Fruit fly (Drosophila melanogaster) whole organism, larva: ENCODE measurements around the gene Taf4.

ENCODE experiments used
- noc ChIP-seq: fragments of 200-800 bp; sonication (Bioruptor generic); optimal IDR thresholded peaks from 3 replicates; lab custom pipeline; 2019; ENCODE audit warnings: missing biosample characterization, mild to moderate bottlenecking, missing genetic modification characterization, moderate library complexity

The Taf4 gene

DNA sequence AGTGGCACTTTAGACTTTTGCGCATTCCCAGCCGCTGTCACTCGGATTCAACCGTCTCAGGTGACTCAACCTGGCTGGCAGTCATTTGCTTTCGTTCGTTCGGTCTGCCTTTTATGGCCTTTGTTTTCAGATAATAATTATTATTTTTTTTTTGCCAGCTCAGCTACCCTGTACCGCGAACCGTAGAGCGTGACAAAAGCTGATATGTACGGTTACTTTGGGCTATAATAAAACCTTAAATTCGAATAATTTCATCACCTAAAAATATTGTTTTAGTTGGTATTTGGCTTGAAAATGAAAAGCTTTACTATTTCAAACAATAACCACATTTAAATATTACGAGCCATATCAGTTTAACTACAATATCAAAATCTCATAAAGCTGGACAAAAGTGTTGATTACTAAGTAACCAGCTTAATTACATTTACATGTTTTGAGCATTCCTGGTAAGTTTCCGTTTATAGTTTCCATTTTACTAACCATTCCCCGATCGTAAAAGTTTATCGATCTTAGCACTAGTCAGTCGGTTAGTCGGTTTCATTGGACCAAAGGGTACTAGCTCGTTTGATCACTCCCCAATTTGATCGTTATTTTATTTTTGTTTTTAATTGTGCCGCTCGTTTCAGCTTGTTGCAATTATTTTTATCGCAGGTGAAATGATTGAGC is 38.0 kb downstream of the Taf4 start:
- no peak for TF ChIP-seq noc

DNA sequence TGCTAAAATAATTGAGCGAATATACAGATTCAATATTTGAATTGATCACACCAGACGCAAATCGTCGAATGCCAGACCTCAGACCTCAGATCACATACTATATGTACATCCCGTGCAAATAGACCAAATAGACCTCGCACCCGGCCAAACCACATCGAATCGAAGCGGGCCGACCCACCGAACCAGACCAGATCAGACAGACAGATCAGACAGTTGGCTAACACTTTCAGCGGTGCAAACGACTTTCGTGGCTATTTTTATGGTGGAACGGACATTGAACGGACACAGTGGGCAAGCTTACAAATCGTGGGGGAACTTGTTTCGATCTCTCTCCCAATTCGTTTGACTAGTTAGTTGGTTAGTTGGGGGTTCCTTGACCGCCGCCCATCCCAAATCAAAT is 38.7 kb downstream of the Taf4 start:
- no peak for TF ChIP-seq noc

DNA sequence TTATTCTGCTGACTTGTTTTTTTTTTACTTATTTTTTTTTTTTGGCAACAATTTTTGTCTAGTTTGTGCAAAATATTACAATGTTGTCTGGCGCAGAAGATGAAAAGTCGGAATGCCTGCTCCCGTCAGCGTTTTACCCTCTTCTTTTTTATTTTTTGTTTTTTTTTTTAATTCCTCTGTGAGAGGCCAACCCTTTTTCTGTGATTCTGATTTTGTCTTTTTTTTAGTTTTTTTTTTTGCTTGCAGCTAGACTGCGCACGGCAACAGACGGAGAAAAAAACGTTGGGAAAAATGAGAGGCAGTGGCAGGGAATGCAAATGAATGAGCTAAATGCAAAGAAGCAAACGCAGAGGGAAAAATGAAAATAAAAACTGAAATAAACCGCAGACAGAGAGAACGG is 40.1 kb downstream of the Taf4 start:
- no peak for TF ChIP-seq noc

DNA sequence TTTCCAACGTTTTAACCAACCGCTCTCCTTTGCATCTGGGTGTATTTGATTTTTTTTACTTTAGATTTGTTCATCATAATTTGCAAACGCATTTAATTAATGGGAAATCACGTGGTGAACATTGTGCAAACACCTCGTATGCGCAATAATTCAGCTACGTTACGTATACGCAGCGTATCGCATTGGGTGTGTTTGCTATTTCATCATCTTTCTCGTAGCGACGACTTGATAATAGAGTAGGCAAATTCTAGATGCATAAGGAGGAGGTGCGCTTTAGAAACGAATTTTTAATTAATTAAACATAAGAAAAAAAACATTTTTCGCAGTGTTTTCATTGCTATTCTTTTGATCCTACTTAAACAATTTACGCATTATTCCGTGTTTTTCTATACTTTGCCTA is 40.6 kb downstream of the Taf4 start:
- no peak for TF ChIP-seq noc

DNA sequence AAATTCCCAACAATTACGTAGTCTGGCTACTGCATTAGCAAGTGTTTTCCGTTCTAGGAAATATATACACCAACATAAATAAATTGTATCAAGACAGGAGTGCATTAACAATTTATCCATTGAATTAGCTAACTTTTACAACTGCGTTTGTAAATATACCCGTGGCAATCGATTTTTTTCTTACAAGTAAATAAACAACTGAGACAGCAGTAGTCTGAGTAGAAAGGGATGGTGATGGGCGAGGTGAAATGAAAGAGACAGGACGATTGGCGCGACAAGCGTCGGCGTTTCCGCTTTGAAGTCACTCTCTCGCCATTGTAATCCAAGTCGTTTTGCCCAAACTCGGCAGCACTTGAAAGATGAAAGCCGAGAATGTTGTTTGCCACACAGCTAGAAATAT is 42.5 kb downstream of the Taf4 start:
- no peak for TF ChIP-seq noc

DNA sequence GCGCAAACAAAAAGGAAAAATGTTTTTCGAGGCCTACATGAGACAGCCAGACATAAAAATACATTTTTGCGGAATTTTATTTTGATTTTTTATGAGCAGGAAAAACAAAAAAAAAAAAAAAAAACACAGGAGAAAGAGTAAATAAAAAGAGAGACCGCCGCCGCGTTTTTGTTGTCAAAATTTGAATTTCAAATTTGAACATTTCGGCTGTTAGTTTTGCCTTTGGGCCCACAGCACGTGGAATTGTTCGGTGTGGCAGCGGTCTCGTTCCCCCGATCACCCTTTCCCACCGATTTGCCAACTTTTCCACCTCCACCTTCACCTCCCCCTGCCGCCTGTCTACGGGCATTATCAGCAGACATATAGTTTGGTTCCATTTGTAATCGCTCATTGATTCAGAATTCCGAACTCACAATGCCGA is 43.8 kb downstream of the Taf4 start:
- TF ChIP-seq noc: no peak

DNA sequence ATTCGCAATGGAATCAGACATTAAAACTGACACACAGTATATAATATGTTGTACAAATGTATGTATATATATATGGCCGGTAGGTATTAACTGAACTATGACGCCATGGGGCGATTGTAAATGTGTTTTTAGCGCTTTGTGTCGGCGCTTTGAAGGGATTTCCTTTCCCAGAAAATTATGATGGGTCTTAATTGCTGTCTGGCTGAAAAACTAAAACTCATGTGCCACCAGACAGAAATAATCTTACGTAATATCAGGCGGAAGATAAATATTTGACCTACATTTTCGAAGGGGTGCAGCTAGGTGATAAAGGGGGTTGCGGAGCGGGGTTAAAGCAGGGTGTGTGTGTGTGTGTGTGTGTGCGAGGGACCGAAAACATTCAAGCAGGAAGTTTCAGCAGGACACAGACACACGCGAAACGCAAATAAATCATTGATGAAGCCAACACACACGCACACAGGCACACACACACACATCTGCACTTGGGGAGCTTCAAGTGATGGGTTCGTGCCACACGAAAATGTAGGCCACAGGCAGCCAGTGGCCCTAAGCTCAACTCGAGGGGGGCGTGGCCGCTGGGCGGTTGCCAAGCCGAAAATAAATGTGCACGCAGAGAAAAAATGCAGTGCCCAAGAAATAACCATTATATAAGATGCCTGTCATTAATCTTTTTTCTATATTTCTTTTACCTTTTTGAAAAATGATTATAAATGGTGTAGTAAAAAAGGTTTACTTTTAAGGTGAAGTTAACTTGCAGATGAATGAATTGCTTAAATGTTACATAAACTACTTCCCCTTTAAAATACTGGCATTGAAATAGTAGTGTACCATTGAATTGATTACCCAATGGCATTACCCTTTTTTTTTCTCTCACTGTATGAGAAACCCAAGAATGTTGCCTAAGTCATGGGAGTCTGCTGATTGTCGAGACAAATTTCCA is 44.5 kb downstream of the Taf4 start:
- TF ChIP-seq noc: no peak

DNA sequence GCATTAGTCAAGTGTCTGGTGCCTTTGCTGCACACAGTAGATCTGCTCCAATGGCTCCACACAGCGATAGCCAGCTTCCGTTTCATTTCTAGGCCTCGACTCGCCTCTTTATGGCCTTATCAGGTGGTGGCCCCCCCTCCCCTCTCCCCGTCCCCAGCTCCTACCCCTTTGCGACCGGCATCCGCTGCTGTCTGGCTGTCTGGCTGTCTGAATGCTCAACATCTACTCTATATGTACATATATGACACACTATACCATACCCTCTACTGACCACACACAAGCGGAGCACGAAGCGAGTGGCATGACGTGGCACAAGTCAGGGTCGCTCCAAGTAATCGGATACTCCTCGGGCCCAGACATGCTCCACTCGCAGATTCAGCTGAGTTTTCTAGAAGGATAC is 45.3 kb downstream of the Taf4 start:
- no peak for TF ChIP-seq noc

DNA sequence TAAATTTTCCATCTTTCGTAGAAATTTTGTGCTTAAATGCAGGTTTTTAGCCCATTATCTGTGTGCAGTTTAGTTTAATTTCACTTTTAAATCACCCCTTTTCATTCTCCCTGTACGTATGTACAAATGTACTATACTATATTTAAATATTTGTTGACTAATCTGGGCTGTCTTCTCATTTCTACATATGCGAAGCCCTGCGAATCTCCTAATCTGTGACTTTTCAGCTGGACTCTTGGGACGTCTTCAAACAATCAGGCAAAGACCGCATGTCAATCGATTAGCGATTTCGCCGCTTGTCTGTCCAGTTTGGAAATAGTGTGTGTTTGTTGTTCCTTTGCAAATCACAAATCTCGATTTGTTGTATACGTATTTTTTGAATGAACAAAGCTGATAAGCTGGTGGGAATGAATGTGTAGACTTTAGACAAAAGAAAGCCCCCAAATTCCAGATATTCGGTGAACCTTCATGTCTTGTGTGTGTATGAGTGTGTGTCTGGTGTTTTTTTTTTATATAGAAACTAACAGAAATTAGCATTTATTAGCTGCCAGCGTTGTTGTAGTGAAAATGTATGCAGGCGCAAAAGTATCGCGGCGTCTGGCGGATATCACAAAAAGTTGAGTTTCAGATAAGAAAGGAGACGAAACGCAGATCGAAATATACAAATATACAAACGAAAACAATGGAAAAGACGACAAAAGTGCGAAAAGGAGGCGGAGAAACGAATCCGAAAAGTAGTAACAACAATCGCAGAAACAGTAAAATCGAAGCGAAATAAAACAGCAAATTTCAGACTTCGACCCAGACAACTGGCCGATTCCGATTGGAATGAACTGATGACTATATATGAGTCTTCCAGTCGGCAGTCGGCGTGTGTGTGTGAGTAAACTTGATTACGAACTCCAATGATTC is 46.4 kb downstream of the Taf4 start:
- peak; percentile 54 for TF ChIP-seq noc

DNA sequence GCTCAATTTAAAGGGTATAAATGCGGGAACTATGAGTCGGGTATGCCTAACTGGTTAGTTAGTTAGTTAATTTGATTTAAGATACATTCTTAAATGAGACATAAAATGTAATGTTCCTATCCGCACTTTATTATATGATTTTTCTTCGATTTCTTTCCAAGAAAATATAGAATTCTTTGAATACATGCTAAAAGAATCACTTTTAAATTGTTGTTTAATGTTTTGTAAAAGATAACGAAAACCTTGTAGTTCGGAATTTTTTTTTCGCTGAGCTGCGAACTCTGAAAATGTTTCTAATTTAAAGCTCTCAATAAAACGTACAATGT is 47.0 kb downstream of the Taf4 start:
- TF ChIP-seq noc: peak; percentile 91

DNA sequence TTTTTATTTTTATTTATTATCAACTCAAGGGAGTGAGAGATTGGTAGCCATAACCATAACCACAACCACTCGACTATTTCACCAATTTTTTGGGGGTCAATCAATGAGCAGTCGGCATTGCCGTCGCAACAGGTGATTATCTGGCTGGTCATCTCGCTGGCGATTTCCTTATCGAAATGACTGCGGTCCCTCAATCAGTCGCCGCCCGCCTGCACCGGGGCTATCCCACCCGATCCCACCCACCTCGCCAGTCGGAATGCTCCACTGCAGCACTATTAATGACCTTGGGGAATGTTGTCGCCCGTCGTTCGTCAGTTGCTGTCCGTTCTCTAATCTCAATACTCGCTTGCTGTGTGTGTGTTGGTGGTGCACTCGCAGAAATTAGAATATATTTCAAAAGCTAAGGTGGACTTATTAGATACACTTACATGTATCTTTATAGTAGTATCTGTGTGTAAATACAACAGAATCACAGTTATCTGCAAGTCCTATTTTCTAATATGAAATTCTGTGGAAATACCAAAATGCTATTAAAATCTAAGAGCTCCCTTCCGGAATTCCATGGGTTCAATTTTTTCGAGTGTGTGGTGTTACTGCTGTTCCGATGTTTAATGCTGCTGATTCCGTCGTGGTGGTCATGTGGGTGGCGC is 47.5 kb downstream of the Taf4 start:
- TF ChIP-seq noc: peak; percentile 95

DNA sequence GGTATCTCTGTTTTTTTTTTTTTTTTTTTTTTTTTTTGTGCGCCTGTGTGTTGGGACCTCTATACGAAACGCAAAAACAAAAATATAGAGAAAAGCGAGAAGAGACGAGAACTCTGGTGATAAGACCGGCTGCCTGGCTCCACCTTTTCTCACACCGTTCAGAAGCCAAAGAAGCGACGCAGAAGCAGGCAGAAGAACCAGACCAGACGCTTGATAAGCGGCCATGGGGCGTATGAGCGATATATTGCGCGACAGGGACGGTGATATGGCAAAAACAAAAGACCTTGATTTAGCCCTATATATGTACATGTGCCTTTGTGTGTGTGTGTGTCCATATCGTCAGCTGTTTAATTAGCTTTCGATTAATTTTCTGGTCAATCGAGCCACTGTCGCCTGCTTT is 48.1 kb downstream of the Taf4 start:
- TF ChIP-seq noc: no peak

DNA sequence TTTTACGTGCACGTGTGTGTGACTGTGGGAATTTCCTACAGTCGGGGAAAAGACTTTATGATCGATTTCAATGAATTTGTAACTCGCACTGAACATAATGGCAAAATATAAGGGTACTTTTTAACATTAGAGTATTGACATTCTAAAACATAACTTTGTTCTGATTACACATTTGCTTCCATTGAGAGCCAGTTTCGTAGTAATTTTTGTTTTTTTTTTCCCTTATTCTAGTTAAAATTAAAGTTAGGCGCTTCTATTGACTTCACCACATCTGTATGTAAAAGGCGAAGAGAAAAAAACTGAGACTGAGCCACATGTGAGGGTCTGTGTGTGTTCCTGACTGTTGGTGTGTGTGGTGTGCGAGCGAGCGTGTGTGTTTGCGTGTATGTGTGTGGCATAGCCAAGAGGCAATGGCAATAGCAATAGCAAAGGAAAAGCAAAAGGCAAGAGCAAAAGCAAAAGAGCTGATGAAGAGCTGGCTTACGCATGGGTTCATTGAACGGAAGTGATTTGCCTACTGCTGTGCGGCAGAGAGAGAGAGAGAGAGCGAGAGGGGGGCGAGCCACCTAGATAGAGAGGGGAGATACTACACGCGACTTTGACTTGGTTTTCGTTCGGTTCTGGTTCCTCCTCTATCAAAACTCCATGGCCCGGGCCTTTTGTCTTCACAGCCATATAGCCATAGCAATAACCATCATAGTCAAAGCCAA is 49.0 kb downstream of the Taf4 start:
- TF ChIP-seq noc: peak; percentile 86

DNA sequence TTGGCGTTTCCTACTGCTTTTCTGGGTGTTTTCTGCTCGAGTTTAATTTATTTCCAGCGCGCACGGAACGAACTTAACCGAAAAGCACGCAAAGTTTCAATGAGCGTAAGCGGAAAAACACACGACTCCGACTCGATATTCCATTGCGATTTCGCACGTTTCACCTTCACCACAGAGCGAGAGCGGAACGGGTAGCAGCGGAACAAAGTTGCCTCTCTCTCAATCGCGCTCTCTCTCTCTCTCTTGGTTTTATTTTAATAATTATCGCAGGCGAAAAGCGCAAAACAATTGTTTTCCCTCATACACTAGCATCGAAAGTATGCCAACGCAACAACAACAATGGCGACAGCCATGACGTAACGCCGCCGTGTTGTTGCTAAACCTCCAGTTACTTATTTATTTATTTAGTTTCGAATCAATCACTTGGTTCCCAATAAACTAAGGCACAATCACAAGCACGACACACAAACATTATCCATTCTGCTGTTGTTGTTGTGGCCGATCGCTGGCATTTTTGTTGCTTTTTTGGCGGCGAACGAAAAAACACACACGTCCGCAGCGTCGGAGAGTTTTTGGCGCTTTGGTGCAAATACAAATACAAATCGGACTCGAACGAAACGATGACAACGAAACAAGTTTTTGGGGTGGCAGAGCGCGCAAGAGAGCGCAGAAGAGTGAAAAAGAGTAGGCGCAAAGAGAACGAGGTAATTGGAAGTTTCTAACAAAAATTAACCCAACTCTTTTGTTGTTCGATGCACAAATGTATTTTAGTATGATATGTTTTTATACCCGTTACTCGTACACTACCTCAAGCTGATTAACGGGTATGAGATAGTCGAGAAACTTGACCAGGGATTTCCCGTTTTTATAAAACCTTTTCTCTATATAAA is 51.4 kb downstream of the Taf4 start, which contains the start of gene CG5151:
Gene CG5151, minus strand, starts transcription at position 552 of the 890 bp plus-strand sequence.
- TF ChIP-seq noc: peak; percentile 39
